Fruit fly (Drosophila melanogaster) whole organism, embryonic: ENCODE data around the gene senju.

Experiments
- Antp ChIP-seq: fragments of 200-800 bp; sonication (Bioruptor generic); optimal IDR thresholded peaks from 3 replicates; lab custom pipeline; 2016; ENCODE audit warnings: missing biosample characterization, missing genetic modification characterization
- Bgb ChIP-seq: fragments of 200-800 bp; sonication (Bioruptor generic); IDR thresholded peaks from 2 replicates; pipeline ENCODE4 v1.3.6; 2022; ENCODE audit warnings: missing biosample characterization, missing genetic modification characterization; ENCODE audit not compliant: partially characterized antibody
- CG11247 ChIP-seq: fragments of 200-800 bp; sonication (Bioruptor generic); IDR thresholded peaks from 2 replicates; pipeline ENCODE4 v1.3.6; 2022; ENCODE audit warnings: missing biosample characterization, missing genetic modification characterization
- CG11456 ChIP-seq: fragments of 200-800 bp; sonication (Bioruptor generic); IDR thresholded peaks from 3 replicates; pipeline ENCODE4 v1.3.6; 2022; ENCODE audit warnings: missing biosample characterization, missing genetic modification characterization
- CG12299 ChIP-seq: fragments of 200-800 bp; sonication (Bioruptor generic); optimal IDR thresholded peaks from 2 replicates; lab custom pipeline; 2018; ENCODE audit warnings: missing biosample characterization, mild to moderate bottlenecking, missing genetic modification characterization
- CG13296 ChIP-seq: fragments of 200-800 bp; sonication (Bioruptor generic); optimal IDR thresholded peaks from 3 replicates; lab custom pipeline; 2018; ENCODE audit warnings: missing biosample characterization, mild to moderate bottlenecking, missing genetic modification characterization
- CG14667 ChIP-seq: fragments of 200-800 bp; sonication (Bioruptor generic); IDR thresholded peaks from 2 replicates; pipeline ENCODE4 v1.3.6; 2022; ENCODE audit warnings: missing biosample characterization, missing genetic modification characterization
- CG15479 ChIP-seq: fragments of 200-800 bp; sonication (Bioruptor generic); optimal IDR thresholded peaks from 3 replicates; lab custom pipeline; 2019; ENCODE audit warnings: missing biosample characterization, mild to moderate bottlenecking, missing genetic modification characterization, moderate library complexity
- CG1647 ChIP-seq: fragments of 200-800 bp; sonication (Bioruptor generic); optimal IDR thresholded peaks from 3 replicates; lab custom pipeline; 2016; ENCODE audit warnings: missing biosample characterization, missing genetic modification characterization
- CG17328 ChIP-seq: fragments of 200-800 bp; sonication (Bioruptor generic); IDR thresholded peaks from 2 replicates; pipeline ENCODE4 v1.3.6; 2022; ENCODE audit warnings: missing biosample characterization, missing genetic modification characterization
- CG17361 ChIP-seq: fragments of 200-800 bp; sonication (Bioruptor generic); IDR thresholded peaks from 3 replicates; pipeline ENCODE4 v1.3.6; 2022; ENCODE audit warnings: missing biosample characterization, missing genetic modification characterization
- CG18476 ChIP-seq: fragments of 200-800 bp; sonication (Bioruptor generic); optimal IDR thresholded peaks from 2 replicates; lab custom pipeline; 2016; ENCODE audit warnings: missing biosample characterization, mild to moderate bottlenecking, missing genetic modification characterization
- CG31365 ChIP-seq: fragments of 200-800 bp; sonication (Bioruptor generic); optimal IDR thresholded peaks from 2 replicates; lab custom pipeline; 2018; ENCODE audit warnings: missing biosample characterization, mild to moderate bottlenecking, missing genetic modification characterization
- CG3407 ChIP-seq: fragments of 200-800 bp; sonication (Bioruptor generic); optimal IDR thresholded peaks from 2 replicates; lab custom pipeline; 2018; ENCODE audit warnings: missing biosample characterization, mild to moderate bottlenecking, missing genetic modification characterization
- CG43689 ChIP-seq: fragments of 200-800 bp; sonication (Bioruptor generic); IDR thresholded peaks from 2 replicates; pipeline ENCODE4 v1.3.6; 2022; ENCODE audit warnings: missing biosample characterization, missing genetic modification characterization
- CG4820 ChIP-seq: fragments of 200-800 bp; sonication (Bioruptor generic); optimal IDR thresholded peaks from 3 replicates; lab custom pipeline; 2016; ENCODE audit warnings: missing biosample characterization, missing genetic modification characterization
- CG4854 ChIP-seq: fragments of 200-800 bp; sonication (Bioruptor generic); optimal IDR thresholded peaks from 2 replicates; lab custom pipeline; 2016; ENCODE audit warnings: missing biosample characterization, missing genetic modification characterization, inconsistent platforms
- CG8478 ChIP-seq: fragments of >200 bp; optimal IDR thresholded peaks from 2 replicates; lab custom pipeline; 2018
- CG9609 ChIP-seq: fragments of 200-800 bp; sonication (Bioruptor generic); optimal IDR thresholded peaks from 3 replicates; lab custom pipeline; 2016; ENCODE audit warnings: missing biosample characterization, missing genetic modification characterization
- Camta ChIP-seq: fragments of 200-800 bp; sonication (Bioruptor generic); optimal IDR thresholded peaks from 2 replicates; lab custom pipeline; 2016; ENCODE audit warnings: missing biosample characterization, missing genetic modification characterization
- D19A ChIP-seq: fragments of 200-800 bp; optimal IDR thresholded peaks from 3 replicates; lab custom pipeline; 2019; ENCODE audit warnings: missing biosample characterization, mild to moderate bottlenecking, missing genetic modification characterization, moderate library complexity
- HLH54F ChIP-seq: fragments of 200-800 bp; sonication (Bioruptor generic); optimal IDR thresholded peaks from 3 replicates; lab custom pipeline; 2016; ENCODE audit warnings: missing biosample characterization, missing genetic modification characterization
- Lhr ChIP-seq: fragments of 200-800 bp; sonication (Bioruptor generic); optimal IDR thresholded peaks from 3 replicates; lab custom pipeline; 2017; ENCODE audit warnings: mild to moderate bottlenecking, missing biosample characterization, missing genetic modification reagents, missing genetic modification characterization
- Mad ChIP-seq: fragments of 200-800 bp; sonication (Bioruptor generic); optimal IDR thresholded peaks from 2 replicates; lab custom pipeline; 2016; ENCODE audit warnings: missing biosample characterization, missing genetic modification characterization
- Mes4 ChIP-seq: fragments of 200-800 bp; sonication (Bioruptor generic); optimal IDR thresholded peaks from 2 replicates; lab custom pipeline; 2016; ENCODE audit warnings: missing biosample characterization, missing genetic modification characterization
- Nf-YB ChIP-seq: fragments of 200-800 bp; sonication (Bioruptor generic); optimal IDR thresholded peaks from 3 replicates; lab custom pipeline; 2019; ENCODE audit warnings: missing biosample characterization, mild to moderate bottlenecking, missing genetic modification characterization, moderate library complexity
- NfI ChIP-seq: fragments of 200-800 bp; sonication (Bioruptor generic); optimal IDR thresholded peaks from 3 replicates; lab custom pipeline; 2018; ENCODE audit warnings: missing biosample characterization, mild to moderate bottlenecking, missing genetic modification characterization, moderate library complexity
- Ravus ChIP-seq: fragments of 200-800 bp; sonication (Bioruptor generic); IDR thresholded peaks from 2 replicates; pipeline ENCODE4 v1.3.6; 2022; ENCODE audit warnings: missing biosample characterization, missing genetic modification characterization
- Rfx ChIP-seq: fragments of 200-800 bp; sonication (Bioruptor generic); IDR thresholded peaks from 2 replicates; pipeline ENCODE4 v1.3.6; 2022; ENCODE audit warnings: missing biosample characterization, missing genetic modification characterization
- Sox102F ChIP-seq: fragments of 200-800 bp; sonication (Bioruptor generic); optimal IDR thresholded peaks from 2 replicates; lab custom pipeline; 2018; ENCODE audit warnings: missing biosample characterization, mild to moderate bottlenecking, missing genetic modification characterization, moderate library complexity
- Sry-β ChIP-seq: fragments of 200-800 bp; sonication (Bioruptor generic); optimal IDR thresholded peaks from 2 replicates; lab custom pipeline; 2018; ENCODE audit warnings: missing biosample characterization, mild to moderate bottlenecking, missing genetic modification characterization, moderate library complexity
- Taf1 ChIP-seq: fragments of 200-800 bp; sonication (Bioruptor generic); IDR thresholded peaks from 2 replicates; pipeline ENCODE4 v1.3.6; 2022; ENCODE audit warnings: missing biosample characterization, missing genetic modification characterization
- al ChIP-seq: fragments of 200-800 bp; sonication (Bioruptor generic); IDR thresholded peaks from 2 replicates; pipeline ENCODE4 v1.3.6; 2022; ENCODE audit warnings: missing biosample characterization, missing genetic modification characterization
- br ChIP-seq: fragments of >200 bp; optimal IDR thresholded peaks from 2 replicates; lab custom pipeline; 2017
- chm ChIP-seq: fragments of 200-800 bp; sonication (Bioruptor generic); IDR thresholded peaks from 2 replicates; pipeline ENCODE4 v1.3.6; 2022; ENCODE audit warnings: missing biosample characterization, missing genetic modification characterization
- cwo ChIP-seq: fragments of 200-800 bp; sonication (Bioruptor generic); optimal IDR thresholded peaks from 3 replicates; lab custom pipeline; 2017; ENCODE audit warnings: missing biosample characterization, missing genetic modification characterization, mild to moderate bottlenecking, moderate library complexity, missing genetic modification reagents
- ems ChIP-seq: fragments of 200-800 bp; sonication (Bioruptor generic); optimal IDR thresholded peaks from 3 replicates; lab custom pipeline; 2016; ENCODE audit warnings: missing biosample characterization, missing genetic modification characterization
- ewg ChIP-seq: fragments of 200-800 bp; sonication (Bioruptor generic); optimal IDR thresholded peaks from 3 replicates; lab custom pipeline; 2017; ENCODE audit warnings: mild to moderate bottlenecking, missing biosample characterization, missing genetic modification reagents, missing genetic modification characterization
- fru ChIP-seq: fragments of >200 bp; optimal IDR thresholded peaks from 2 replicates; lab custom pipeline; 2017
- gem ChIP-seq: fragments of 200-800 bp; sonication (Bioruptor generic); optimal IDR thresholded peaks from 2 replicates; lab custom pipeline; 2019; ENCODE audit warnings: missing biosample characterization, mild to moderate bottlenecking, missing genetic modification characterization, moderate library complexity
- grau ChIP-seq: fragments of 200-800 bp; optimal IDR thresholded peaks from 3 replicates; lab custom pipeline; 2019; ENCODE audit warnings: missing biosample characterization, mild to moderate bottlenecking, missing genetic modification characterization, moderate library complexity
- grn ChIP-seq: fragments of 200-800 bp; sonication (Bioruptor generic); optimal IDR thresholded peaks from 3 replicates; lab custom pipeline; 2017; ENCODE audit warnings: missing biosample characterization, missing genetic modification characterization
- gt ChIP-seq: fragments of 200-800 bp; sonication (Bioruptor generic); IDR thresholded peaks from 2 replicates; pipeline ENCODE4 v1.3.6; 2022; ENCODE audit warnings: missing biosample characterization, missing genetic modification characterization
- odd ChIP-seq: fragments of 200-800 bp; sonication (Bioruptor generic); optimal IDR thresholded peaks from 2 replicates; lab custom pipeline; 2017; ENCODE audit warnings: missing biosample characterization, mild to moderate bottlenecking, missing genetic modification characterization
- pan ChIP-seq, 4 experiments: fragments of >200 bp in 3 of 4; fragments of 200-800 bp in 1 of 4; sonication (Bioruptor generic) in 1 of 4; optimal IDR thresholded peaks in 3 of 4; IDR thresholded peaks in 1 of 4; 2 replicates each; pipeline versions ENCODE4 v1.3.6 to Lab custom; 2017 to 2022; ENCODE audit warnings: missing biosample characterization in 2 of 4, missing genetic modification characterization in 2 of 4, mixed read lengths in 1 of 4
- pfk ChIP-seq: fragments of 200-800 bp; sonication (Bioruptor generic); optimal IDR thresholded peaks from 2 replicates; lab custom pipeline; 2018; ENCODE audit warnings: missing biosample characterization, mild to moderate bottlenecking, missing genetic modification characterization, moderate library complexity
- pum ChIP-seq: fragments of 200-800 bp; sonication (Bioruptor generic); optimal IDR thresholded peaks from 2 replicates; lab custom pipeline; 2016; ENCODE audit warnings: missing biosample characterization, missing genetic modification characterization
- sob ChIP-seq: fragments of 200-800 bp; sonication (Bioruptor generic); IDR thresholded peaks from 2 replicates; pipeline ENCODE4 v1.3.6; 2022; ENCODE audit warnings: missing biosample characterization, missing genetic modification characterization
- sug ChIP-seq: fragments of 200-800 bp; optimal IDR thresholded peaks from 2 replicates; lab custom pipeline; 2019; ENCODE audit warnings: missing biosample characterization, mild to moderate bottlenecking, missing genetic modification characterization, moderate library complexity
- zfh1 ChIP-seq: fragments of 200-800 bp; sonication (Bioruptor generic); IDR thresholded peaks from 3 replicates; pipeline ENCODE4 v1.3.6; 2022; ENCODE audit warnings: missing biosample characterization, missing genetic modification characterization

Gene senju

DNA sequence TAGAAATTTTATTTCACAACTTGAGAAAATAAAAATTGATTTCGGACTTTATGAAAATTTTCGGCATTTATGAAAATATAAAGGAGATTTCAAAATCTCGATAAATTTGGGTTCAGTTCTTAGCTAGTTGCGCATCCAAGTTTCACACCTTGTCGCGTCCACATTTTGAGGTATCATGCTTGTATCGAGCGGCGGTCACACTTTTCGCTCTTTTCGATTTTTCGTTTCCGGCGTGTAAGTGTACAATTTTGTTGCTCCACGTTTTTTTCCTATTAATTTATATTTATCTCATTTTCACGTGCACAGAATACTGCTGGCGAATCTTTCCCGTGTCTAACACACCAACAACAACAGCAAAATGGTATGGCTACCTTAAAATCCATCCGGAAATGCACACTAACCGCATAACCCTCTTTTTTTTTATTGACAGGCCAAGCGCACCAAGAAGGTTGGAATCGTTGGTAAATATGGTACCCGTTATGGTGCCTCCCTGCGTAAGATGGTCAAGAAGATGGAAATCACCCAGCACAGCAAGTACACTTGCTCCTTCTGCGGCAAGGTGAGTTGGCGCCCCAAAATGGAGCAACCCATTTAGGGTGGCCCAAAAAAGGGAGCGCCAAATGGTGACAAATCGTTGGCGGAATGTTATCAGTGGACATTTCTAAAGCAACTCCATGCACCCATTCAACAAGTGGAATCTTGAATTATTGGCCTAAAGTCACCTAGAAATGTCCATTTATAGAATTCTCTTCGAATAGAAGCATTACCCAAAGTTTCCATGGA lies 18.3 kb downstream of the senju start, which contains the start of gene RpL37A (continued):
- TF ChIP-seq pum, result peak; percentile 46
- peak; percentile 86 for TF ChIP-seq CG11456 (GFP tag; lab: Robert Waterston, UW)
- TF ChIP-seq CG17361 (GFP tag; lab: Robert Waterston, UW), result peak; percentile 78
- TF ChIP-seq CG1647 (GFP tag; lab: Kevin White, UChicago), result peak; percentile 71
- peak; percentile 75 for TF ChIP-seq ewg
- TF ChIP-seq CG14667, result no peak
- peak; percentile 69 for TF ChIP-seq CG3407 (GFP tag; lab: Kevin White, UChicago)
- peak; percentile 60 for TF ChIP-seq Antp (GFP tag; lab: Kevin White, UChicago)
- TF ChIP-seq ems (GFP tag; lab: Kevin White, UChicago), result peak; percentile 85
- TF ChIP-seq odd (GFP tag; lab: Kevin White, UChicago), result peak; percentile 84
- TF ChIP-seq CG9609 (GFP tag; lab: Kevin White, UChicago), result peak; percentile 47
- peak; percentile 89 for TF ChIP-seq CG13296 (GFP tag; lab: Kevin White, UChicago)
- TF ChIP-seq sug (tag; lab: Kevin White, UChicago), result peak; percentile 68
- TF ChIP-seq sob (GFP tag; lab: Robert Waterston, UW), result peak; percentile 85
- peak; percentile 54 for TF ChIP-seq cwo
- no peak for TF ChIP-seq Ravus (GFP tag; lab: Robert Waterston, UW)
- TF ChIP-seq CG8478 (lab: Kevin White, UChicago), result no peak
- TF ChIP-seq CG12299 (tag; lab: Kevin White, UChicago), result peak; percentile 74
- TF ChIP-seq grn (GFP tag; lab: Kevin White, UChicago), result peak; percentile 77
- TF ChIP-seq CG11247 (GFP tag; lab: Robert Waterston, UW), result peak; percentile 74
- peak; percentile 86 for TF ChIP-seq Camta
- peak; percentile 92 for TF ChIP-seq Mes4
- peak; percentile 75 for TF ChIP-seq pfk (GFP tag; lab: Kevin White, UChicago)
- peak; percentile 49 for TF ChIP-seq CG43689
- peak; percentile 91 for TF ChIP-seq Mad (GFP tag; lab: Kevin White, UChicago)
- peak; percentile 87 for TF ChIP-seq Rfx
- peak; percentile 61 for TF ChIP-seq HLH54F (GFP tag; lab: Kevin White, UChicago)
- peak; percentile 50; the same call in 1 of the 2 replicates for TF ChIP-seq Bgb (GFP tag; lab: Robert Waterston, UW)
- peak; percentile 53 for TF ChIP-seq CG4820 (GFP tag; lab: Kevin White, UChicago)
- peak; percentile 34; the same call in 1 of the 2 replicates for TF ChIP-seq gt (GFP tag; lab: Robert Waterston, UW)
- peak; percentile 92 for TF ChIP-seq Lhr (GFP tag; lab: Kevin White, UChicago)
- peak; percentile 68 for TF ChIP-seq Nf-YB (GFP tag; lab: Kevin White, UChicago)
- TF ChIP-seq zfh1 (GFP tag; lab: Robert Waterston, UW), result peak; percentile 78
- TF ChIP-seq pan (optimal IDR thresholded peaks at IDR 0.05; lab: Kevin White, UChicago), result no peak
- peak in 1 of 2 experiments; percentile 68 for TF ChIP-seq pan (GFP tag; optimal IDR thresholded peaks at IDR 0.05 in 1 of 2, IDR thresholded peaks at IDR 0.05 in 1 of 2)
- no peak for TF ChIP-seq fru (lab: Kevin White, UChicago)
- TF ChIP-seq br (lab: Kevin White, UChicago), result no peak
- TF ChIP-seq CG17328, result peak; percentile 77
- no peak for TF ChIP-seq Sox102F (GFP tag; lab: Kevin White, UChicago)
- TF ChIP-seq al, result no peak
- TF ChIP-seq CG4854 (GFP tag; lab: Kevin White, UChicago), result peak; percentile 84
- peak; percentile 73 for TF ChIP-seq grau (tag; lab: Kevin White, UChicago)
- peak; percentile 79 for TF ChIP-seq CG31365 (tag; lab: Kevin White, UChicago)
- TF ChIP-seq Sry-β (GFP tag; lab: Kevin White, UChicago), result peak; percentile 49
- TF ChIP-seq gem, result no peak
- peak; percentile 91 for TF ChIP-seq NfI (GFP tag; lab: Kevin White, UChicago)
- TF ChIP-seq chm (GFP tag; lab: Robert Waterston, UW), result peak; percentile 84
- TF ChIP-seq CG18476 (GFP tag; lab: Kevin White, UChicago), result peak; percentile 63
- peak; percentile 38 for TF ChIP-seq D19A
- TF ChIP-seq CG15479, result no peak
- TF ChIP-seq Taf1 (GFP tag; lab: Robert Waterston, UW), result no peak
